Worm (Caenorhabditis elegans): ENCODE data around the gene T22B7.4.

ce11 chrX:5689077-5689476 is 47.9 kb upstream of the T22B7.4 start:
- TF ChIP-seq F33H1.4 (GFP tag; IDR thresholded peaks at IDR 0.05): no peak
- TF ChIP-seq madf-3 (GFP tag; IDR thresholded peaks at IDR 0.05): no peak
- no peak for TF ChIP-seq pha-4 (tag; optimal IDR thresholded peaks at IDR 0.05)
- TF ChIP-seq T07F8.4 (tag; optimal IDR thresholded peaks at IDR 0.05): no peak
- no peak for TF ChIP-seq dpl-1 (GFP tag; optimal IDR thresholded peaks at IDR 0.05)
- TF ChIP-seq madf-6 (GFP tag; IDR thresholded peaks at IDR 0.05): no peak
- TF ChIP-seq attf-6 (GFP tag; IDR thresholded peaks at IDR 0.05): no peak
- TF ChIP-seq dox-1 (GFP tag; IDR thresholded peaks at IDR 0.05): no peak
- no peak for TF ChIP-seq fkh-3 (tag; optimal IDR thresholded peaks at IDR 0.05)
- no peak for TF ChIP-seq snpc-4 (GFP tag; optimal IDR thresholded peaks at IDR 0.05)
- TF ChIP-seq snpc-4 (tag; optimal IDR thresholded peaks at IDR 0.05): no peak
